Worm (Caenorhabditis elegans) whole organism, young adult: Measurements from ENCODE around the gene F02D10.2.
A peak's percentile ranks its signal among the peaks of the same experiment; 100 is the strongest.

Experiments
- B0336.3 ChIP-seq: fragments of 200-800 bp; sonication (Bioruptor generic); IDR thresholded peaks from 2 replicates; pipeline ENCODE4 v1.3.6; 2022; ENCODE audit warnings: missing genetic modification characterization, missing compliant biosample characterization
- D2030.7 ChIP-seq: fragments of 200-800 bp; sonication (Bioruptor generic); IDR thresholded peaks from 2 replicates; pipeline ENCODE4 v1.3.6; 2022; ENCODE audit warnings: missing genetic modification reagents, missing genetic modification characterization, missing compliant biosample characterization
- F33H1.4 ChIP-seq: fragments of 200-800 bp; sonication (Bioruptor generic); IDR thresholded peaks from 2 replicates; pipeline ENCODE4 v1.3.6; 2022; ENCODE audit warnings: missing genetic modification reagents, missing genetic modification characterization, missing compliant biosample characterization
- F37B4.10 ChIP-seq: fragments of 200-800 bp; sonication (Bioruptor generic); IDR thresholded peaks from 2 replicates; pipeline ENCODE4 v1.3.6; 2022; ENCODE audit warnings: missing genetic modification characterization, missing compliant biosample characterization
- F55B11.4 ChIP-seq: sonication (generic microtip); optimal IDR thresholded peaks from 2 replicates; lab custom pipeline; 2016; ENCODE audit warnings: missing compliant biosample characterization, missing genetic modification characterization, borderline replicate concordance; ENCODE audit not compliant: insufficient read depth
- F57C9.4 ChIP-seq: sonication (generic microtip); optimal IDR thresholded peaks from 2 replicates; lab custom pipeline; 2017; ENCODE audit warnings: mild to moderate bottlenecking, missing genetic modification characterization, missing compliant biosample characterization
- T26A5.8 ChIP-seq: sonication (generic microtip); optimal IDR thresholded peaks from 2 replicates; lab custom pipeline; 2016; ENCODE audit warnings: missing genetic modification characterization, missing compliant biosample characterization
- Y56A3A.18 ChIP-seq: fragments of 200-800 bp; sonication (Bioruptor generic); IDR thresholded peaks from 2 replicates; pipeline ENCODE4 v1.3.6; 2022; ENCODE audit warnings: missing genetic modification reagents, missing genetic modification characterization, missing compliant biosample characterization
- Y95B8A.8 ChIP-seq: fragments of 200-800 bp; sonication (Bioruptor generic); IDR thresholded peaks from 2 replicates; pipeline ENCODE4 v1.3.6; 2022; ENCODE audit warnings: missing genetic modification reagents, missing genetic modification characterization, missing compliant biosample characterization
- aptf-3 ChIP-seq: fragments of 200-800 bp; sonication (Bioruptor generic); IDR thresholded peaks from 2 replicates; pipeline ENCODE4 v1.3.6; 2022; ENCODE audit warnings: missing genetic modification characterization, missing compliant biosample characterization
- attf-5 ChIP-seq: fragments of 200-800 bp; sonication (Bioruptor generic); optimal IDR thresholded peaks from 2 replicates; lab custom pipeline; 2018; ENCODE audit warnings: mild to moderate bottlenecking, missing genetic modification characterization, missing compliant biosample characterization
- ceh-40 ChIP-seq: fragments of 200-800 bp; sonication (Bioruptor generic); IDR thresholded peaks from 2 replicates; pipeline ENCODE4 v1.3.6; 2022; ENCODE audit warnings: missing genetic modification characterization, missing compliant biosample characterization
- ceh-58 ChIP-seq: fragments of 200-800 bp; sonication (Bioruptor generic); IDR thresholded peaks from 2 replicates; pipeline ENCODE4 v1.3.6; 2022; ENCODE audit warnings: missing genetic modification characterization, missing compliant biosample characterization
- ceh-91 ChIP-seq: fragments of 200-800 bp; sonication (Bioruptor generic); IDR thresholded peaks from 2 replicates; pipeline ENCODE4 v1.3.6; 2022; ENCODE audit warnings: missing genetic modification reagents, missing genetic modification characterization, missing compliant biosample characterization
- dox-1 ChIP-seq: fragments of 200-800 bp; sonication (Bioruptor generic); IDR thresholded peaks from 2 replicates; pipeline ENCODE4 v1.3.6; 2022; ENCODE audit warnings: missing genetic modification reagents, missing genetic modification characterization, missing compliant biosample characterization
- egl-18 ChIP-seq: fragments of 200-800 bp; sonication (Bioruptor generic); IDR thresholded peaks from 2 replicates; pipeline ENCODE4 v1.3.6; 2022; ENCODE audit warnings: missing genetic modification reagents, missing genetic modification characterization, missing compliant biosample characterization
- egl-44 ChIP-seq: fragments of 200-800 bp; sonication (Bioruptor generic); IDR thresholded peaks from 2 replicates; pipeline ENCODE4 v1.3.6; 2022; ENCODE audit warnings: missing genetic modification reagents, missing genetic modification characterization, missing compliant biosample characterization
- ekl-4 ChIP-seq: fragments of 200-800 bp; sonication (Bioruptor generic); IDR thresholded peaks from 2 replicates; pipeline ENCODE4 v1.3.6; 2022; ENCODE audit warnings: missing genetic modification reagents, missing genetic modification characterization, missing compliant biosample characterization
- fkh-3 ChIP-seq: sonication (generic microtip); optimal IDR thresholded peaks from 2 replicates; lab custom pipeline; 2016; ENCODE audit warnings: mild to moderate bottlenecking, missing genetic modification characterization, missing compliant biosample characterization
- hlh-26 ChIP-seq: fragments of 200-800 bp; sonication (Bioruptor generic); conservative IDR thresholded peaks from 2 replicates; pipeline ENCODE4 v1.3.6; 2022; ENCODE audit warnings: missing genetic modification reagents, missing genetic modification characterization, missing compliant biosample characterization
- hmg-20 ChIP-seq: fragments of 200-800 bp; sonication (Bioruptor generic); IDR thresholded peaks from 2 replicates; pipeline ENCODE4 v1.3.6; 2022; ENCODE audit warnings: missing genetic modification reagents, missing genetic modification characterization, missing compliant biosample characterization
- lag-1 ChIP-seq: fragments of 200-800 bp; sonication (Bioruptor generic); IDR thresholded peaks from 2 replicates; pipeline ENCODE4 v1.3.6; 2022; ENCODE audit warnings: missing genetic modification reagents, missing genetic modification characterization, missing compliant biosample characterization
- lin-35 ChIP-seq, 3 experiments: fragments of 150-350 bp in 2 of 3; sonication (generic microtip) in 1 of 3; optimal IDR thresholded peaks; 2 replicates each; lab custom pipeline; 2014 to 2018; ENCODE audit warnings: missing biosample characterization in 3 of 3, missing genetic modification characterization in 3 of 3, missing genetic modification reagents in 3 of 3
- lin-40 ChIP-seq: sonication (generic microtip); optimal IDR thresholded peaks from 2 replicates; lab custom pipeline; 2016; ENCODE audit warnings: missing genetic modification characterization, mild to moderate bottlenecking, missing compliant biosample characterization, missing genotype, missing genetic modification reagents
- lin-54 ChIP-seq: fragments of 200-800 bp; sonication (Bioruptor generic); optimal IDR thresholded peaks from 2 replicates; lab custom pipeline; 2018; ENCODE audit warnings: mild to moderate bottlenecking, missing genetic modification characterization, missing compliant biosample characterization
- lsy-27 ChIP-seq: sonication (generic microtip); optimal IDR thresholded peaks from 2 replicates; lab custom pipeline; 2017; ENCODE audit warnings: missing genetic modification characterization, mild to moderate bottlenecking, missing compliant biosample characterization, antibody characterized with exemption, missing genotype, borderline replicate concordance; ENCODE audit not compliant: insufficient read depth
- madf-6 ChIP-seq: fragments of 200-800 bp; sonication (Bioruptor generic); IDR thresholded peaks from 2 replicates; pipeline ENCODE4 v1.3.6; 2022; ENCODE audit warnings: missing genetic modification reagents, missing genetic modification characterization, missing compliant biosample characterization
- madf-8 ChIP-seq: fragments of 200-800 bp; sonication (Bioruptor generic); conservative IDR thresholded peaks from 2 replicates; pipeline ENCODE4 v1.3.6; 2022; ENCODE audit warnings: missing genetic modification reagents, missing genetic modification characterization, missing compliant biosample characterization
- mcd-1 ChIP-seq: fragments of 200-800 bp; sonication (Bioruptor generic); IDR thresholded peaks from 2 replicates; pipeline ENCODE4 v1.3.6; 2022; ENCODE audit warnings: missing genetic modification reagents, missing genetic modification characterization, missing compliant biosample characterization
- mel-28 ChIP-seq: sonication (generic microtip); optimal IDR thresholded peaks from 2 replicates; lab custom pipeline; 2016; ENCODE audit warnings: borderline replicate concordance, mild to moderate bottlenecking, missing genetic modification characterization, missing compliant biosample characterization
- mes-4 ChIP-seq: sonication (generic microtip); optimal IDR thresholded peaks from 2 replicates; lab custom pipeline; 2016; ENCODE audit warnings: missing genotype, missing genetic modification characterization, missing compliant biosample characterization
- nhr-120 ChIP-seq: fragments of 200-800 bp; sonication (Bioruptor generic); IDR thresholded peaks from 2 replicates; pipeline ENCODE4 v1.3.6; 2022; ENCODE audit warnings: missing genetic modification characterization, missing compliant biosample characterization
- nhr-27 ChIP-seq: fragments of 200-800 bp; sonication (Bioruptor generic); optimal IDR thresholded peaks from 2 replicates; lab custom pipeline; 2018; ENCODE audit warnings: mild to moderate bottlenecking, missing genetic modification characterization, moderate library complexity, missing compliant biosample characterization
- nhr-90 ChIP-seq: sonication (generic microtip); optimal IDR thresholded peaks from 2 replicates; lab custom pipeline; 2016; ENCODE audit warnings: missing genotype, mild to moderate bottlenecking, missing genetic modification characterization, missing compliant biosample characterization
- rec-8 ChIP-seq, 2 experiments: sonication (generic microtip); optimal IDR thresholded peaks; 2 replicates each; lab custom pipeline; 2016; ENCODE audit warnings: mild to moderate bottlenecking in 2 of 2, missing genetic modification characterization in 2 of 2, missing genetic modification reagents in 2 of 2, missing genotype in 2 of 2, missing biosample characterization in 1 of 2, missing compliant biosample characterization in 1 of 2, moderate library complexity in 1 of 2
- rpc-1 ChIP-seq, 2 experiments: fragments of 150-350 bp in 1 of 2; sonication (generic microtip) in 1 of 2; optimal IDR thresholded peaks; 2 replicates each; lab custom pipeline; 2014 to 2018; ENCODE audit warnings: missing biosample characterization in 1 of 2, missing genetic modification characterization in 1 of 2, missing genetic modification reagents in 1 of 2, missing genotype in 1 of 2
- sea-2 ChIP-seq: fragments of 200-800 bp; sonication (Bioruptor generic); IDR thresholded peaks from 2 replicates; pipeline ENCODE4 v1.3.6; 2022; ENCODE audit warnings: missing genetic modification characterization, missing compliant biosample characterization
- snpc-1.1 ChIP-seq: sonication (generic microtip); optimal IDR thresholded peaks from 2 replicates; lab custom pipeline; 2017; ENCODE audit warnings: missing genetic modification characterization, mild to moderate bottlenecking, missing compliant biosample characterization, antibody characterized with exemption, moderate library complexity, missing genotype, missing genetic modification reagents; ENCODE audit not compliant: insufficient read depth
- sptf-2 ChIP-seq: fragments of 200-800 bp; sonication (Bioruptor generic); optimal IDR thresholded peaks from 2 replicates; lab custom pipeline; 2018; ENCODE audit warnings: mild to moderate bottlenecking, missing genetic modification characterization, missing compliant biosample characterization
- tbx-9 ChIP-seq: sonication (generic microtip); optimal IDR thresholded peaks from 2 replicates; lab custom pipeline; 2016; ENCODE audit warnings: borderline replicate concordance, missing genetic modification characterization, inconsistent platforms, missing compliant biosample characterization
- tlf-1 ChIP-seq: fragments of 200-800 bp; sonication (Bioruptor generic); optimal IDR thresholded peaks from 2 replicates; lab custom pipeline; 2018; ENCODE audit warnings: mild to moderate bottlenecking, missing genetic modification characterization, missing compliant biosample characterization
- unc-130 ChIP-seq: sonication (generic microtip); optimal IDR thresholded peaks from 2 replicates; lab custom pipeline; 2016; ENCODE audit warnings: missing genetic modification reagents, missing genetic modification characterization, missing compliant biosample characterization
- unc-62 ChIP-seq: fragments of 150-350 bp; optimal IDR thresholded peaks from 2 replicates; lab custom pipeline; 2014; ENCODE audit warnings: missing biosample characterization, missing genetic modification reagents, missing genetic modification characterization
- zfh-2 ChIP-seq: fragments of 200-800 bp; sonication (Bioruptor generic); conservative IDR thresholded peaks from 2 replicates; pipeline ENCODE4 v1.3.6; 2022; ENCODE audit warnings: missing genetic modification reagents, missing genetic modification characterization, missing compliant biosample characterization

F02D10.2 gene

DNA sequence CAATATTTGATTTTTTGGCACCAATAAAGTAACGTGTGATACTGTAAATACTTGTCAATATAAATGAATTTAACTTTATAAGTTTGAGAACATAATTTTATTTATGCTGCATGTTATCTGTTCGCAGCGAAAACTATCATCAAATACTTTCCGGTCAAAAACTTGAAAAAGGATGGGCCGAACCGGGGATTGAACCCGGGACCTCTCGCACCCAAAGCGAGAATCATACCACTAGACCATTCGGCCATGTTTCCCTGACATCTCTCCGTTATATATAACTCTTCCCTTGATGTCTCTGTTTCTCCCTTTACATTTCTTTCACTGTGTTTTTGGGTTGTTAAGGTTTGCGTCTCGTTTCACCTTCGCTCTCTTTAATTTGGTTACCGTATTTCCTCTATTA lies 48.1 kb upstream of the F02D10.2 start (continued):
- TF ChIP-seq ceh-40 (GFP tag; lab: Robert Waterston, UW), result peak; percentile 65; the same call in 1 of the 2 replicates
- peak in 1 of 3 experiments; percentile 71 for TF ChIP-seq lin-35 (GFP tag; optimal IDR thresholded peaks at IDR 0.05; lab: Kevin White, UChicago)
- no peak for TF ChIP-seq nhr-27 (tag; lab: Kevin White, UChicago)
- 0 out of 2 replicates have a peak, but pooled peaks have one; percentile 42 for TF ChIP-seq aptf-3
- no peak for TF ChIP-seq lsy-27 (tag; lab: Kevin White, UChicago)
- TF ChIP-seq F57C9.4 (tag; lab: Kevin White, UChicago), result no peak
- no peak for TF ChIP-seq F55B11.4
- TF ChIP-seq madf-6 (GFP tag; lab: Robert Waterston, UW), result no peak
- TF ChIP-seq F33H1.4, result no peak
- TF ChIP-seq rec-8 (tag; optimal IDR thresholded peaks at IDR 0.05; lab: Kevin White, UChicago), result peak; percentile 51 to 70
- TF ChIP-seq sea-2 (GFP tag; lab: Robert Waterston, UW), result no peak
- peak; percentile 78; the same call in 1 of the 2 replicates for TF ChIP-seq egl-44 (GFP tag; lab: Robert Waterston, UW)
- peak; percentile 59 for TF ChIP-seq mcd-1 (GFP tag; lab: Robert Waterston, UW)
- TF ChIP-seq ceh-91 (GFP tag; lab: Robert Waterston, UW), result no peak
- TF ChIP-seq sptf-2 (GFP tag; lab: Kevin White, UChicago), result no peak
- TF ChIP-seq D2030.7 (GFP tag; lab: Robert Waterston, UW), result peak; percentile 77
- TF ChIP-seq zfh-2, result no peak
- TF ChIP-seq madf-8 (GFP tag; lab: Robert Waterston, UW), result no peak
- no peak for TF ChIP-seq mel-28 (tag; lab: Kevin White, UChicago)
- TF ChIP-seq lin-54, result peak; percentile 35
- TF ChIP-seq Y56A3A.18 (GFP tag; lab: Robert Waterston, UW), result peak; percentile 95
- no peak for TF ChIP-seq mes-4 (tag; lab: Kevin White, UChicago)
- TF ChIP-seq hmg-20 (GFP tag; lab: Robert Waterston, UW), result peak; percentile 34; the same call in 1 of the 2 replicates
- TF ChIP-seq unc-62 (GFP tag; lab: Kevin White, UChicago), result no peak
- TF ChIP-seq nhr-120 (GFP tag; lab: Robert Waterston, UW), result 0 out of 2 replicates have a peak, but pooled peaks have one; percentile 68
- TF ChIP-seq Y95B8A.8, result peak; percentile 65; the same call in 1 of the 2 replicates
- TF ChIP-seq fkh-3 (tag; lab: Kevin White, UChicago), result peak; percentile 74
- TF ChIP-seq snpc-1.1 (tag; lab: Kevin White, UChicago), result peak; percentile 19
- TF ChIP-seq tbx-9 (tag; lab: Kevin White, UChicago), result no peak
- TF ChIP-seq F37B4.10 (GFP tag; lab: Robert Waterston, UW), result no peak
- peak; percentile 86 for TF ChIP-seq dox-1 (GFP tag; lab: Robert Waterston, UW)
- TF ChIP-seq rpc-1 (optimal IDR thresholded peaks at IDR 0.05; lab: Kevin White, UChicago), result peak; percentile 96
- peak; percentile 94 for TF ChIP-seq rpc-1 (tag; optimal IDR thresholded peaks at IDR 0.05; lab: Kevin White, UChicago)
- TF ChIP-seq hlh-26 (GFP tag; lab: Robert Waterston, UW), result no peak
- peak; percentile 53 for TF ChIP-seq attf-5
- no peak for TF ChIP-seq ceh-58 (GFP tag; lab: Robert Waterston, UW)
- TF ChIP-seq lin-40 (tag; lab: Kevin White, UChicago), result peak; percentile 80
- TF ChIP-seq lag-1, result no peak
- peak; percentile 54 for TF ChIP-seq unc-130 (GFP tag; lab: Kevin White, UChicago)
- no peak for TF ChIP-seq ekl-4
- TF ChIP-seq B0336.3, result peak; percentile 16; the same call in 1 of the 2 replicates
- TF ChIP-seq nhr-90 (tag; lab: Kevin White, UChicago), result peak; percentile 92
- no peak for TF ChIP-seq T26A5.8 (tag; lab: Kevin White, UChicago)
- no peak for TF ChIP-seq tlf-1
- no peak for TF ChIP-seq egl-18 (GFP tag; lab: Robert Waterston, UW)
